Worm (Caenorhabditis elegans) whole organism, L1 larva: ENCODE measurements around the gene gem-1.

Experiments used
- C04F5.9 ChIP-seq: sonication (generic microtip); optimal IDR thresholded peaks from 2 replicates; lab custom pipeline; 2016; ENCODE audit warnings: missing genetic modification characterization, missing compliant biosample characterization
- C16A3.4 ChIP-seq: fragments of 150-350 bp; optimal IDR thresholded peaks from 2 replicates; lab custom pipeline; 2014; ENCODE audit warnings: missing biosample characterization, missing genetic modification characterization
- C34B4.2 ChIP-seq: sonication (generic microtip); optimal IDR thresholded peaks from 2 replicates; lab custom pipeline; 2017; ENCODE audit warnings: mild to moderate bottlenecking, missing genetic modification characterization, missing compliant biosample characterization
- F16B12.6 ChIP-seq: fragments of 150-350 bp; optimal IDR thresholded peaks from 2 replicates; lab custom pipeline; 2014; ENCODE audit warnings: missing biosample characterization, missing genetic modification characterization
- aha-1 ChIP-seq: fragments of 150-350 bp; optimal IDR thresholded peaks from 2 replicates; lab custom pipeline; 2014; ENCODE audit warnings: missing biosample characterization, missing genetic modification characterization
- ceh-82 ChIP-seq, 3 experiments: fragments of 150-350 bp in 1 of 3; sonication (generic microtip) in 2 of 3; optimal IDR thresholded peaks; 2 replicates each; lab custom pipeline; 2014 to 2017; ENCODE audit warnings: missing biosample characterization in 3 of 3, missing genetic modification characterization in 3 of 3
- ceh-88 ChIP-seq: fragments of 200-800 bp; sonication (Bioruptor generic); IDR thresholded peaks from 2 replicates; pipeline ENCODE4 v1.3.6; 2022; ENCODE audit warnings: missing genetic modification characterization, missing compliant biosample characterization
- ceh-90 ChIP-seq: sonication (generic microtip); optimal IDR thresholded peaks from 2 replicates; lab custom pipeline; 2016; ENCODE audit warnings: missing genetic modification characterization, missing compliant biosample characterization
- dpl-1 ChIP-seq, 3 experiments: fragments of 150-350 bp in 2 of 3; sonication (generic microtip) in 1 of 3; optimal IDR thresholded peaks; 2 replicates each; lab custom pipeline; 2014 to 2017; ENCODE audit warnings: missing biosample characterization in 3 of 3, missing genetic modification characterization in 3 of 3, missing genetic modification reagents in 3 of 3
- efl-1 ChIP-seq, 4 experiments: fragments of 150-350 bp; optimal IDR thresholded peaks in 3 of 4; peaks in 1 of 4; 1 replicate in 1 of 4; 2 replicates in 3 of 4; lab custom pipeline; 2014; ENCODE audit warnings: missing biosample characterization in 2 of 4, missing genetic modification characterization in 2 of 4, missing genetic modification reagents in 2 of 4
- egl-13 ChIP-seq: sonication (generic microtip); optimal IDR thresholded peaks from 2 replicates; lab custom pipeline; 2016; ENCODE audit warnings: missing genotype, missing genetic modification reagents, missing genetic modification characterization, missing compliant biosample characterization
- egl-27 ChIP-seq, 2 experiments: fragments of 150-350 bp in 1 of 2; sonication (generic microtip); optimal IDR thresholded peaks; 3 replicates each; lab custom pipeline; 2017 to 2018; ENCODE audit warnings: missing biosample characterization in 2 of 2, missing genetic modification characterization in 2 of 2, missing genetic modification reagents in 2 of 2
- elt-3 ChIP-seq, 6 experiments: fragments of 150-350 bp in 1 of 6; sonication (generic microtip); optimal IDR thresholded peaks; 2 replicates each; lab custom pipeline; 2017 to 2018; ENCODE audit warnings: missing biosample characterization in 6 of 6, missing genetic modification characterization in 6 of 6, inconsistent platforms in 1 of 6
- fkh-4 ChIP-seq: sonication (generic microtip); optimal IDR thresholded peaks from 2 replicates; lab custom pipeline; 2016; ENCODE audit warnings: missing compliant biosample characterization, missing genetic modification characterization, borderline replicate concordance
- grh-1 ChIP-seq: fragments of 200-800 bp; sonication (Bioruptor generic); IDR thresholded peaks from 2 replicates; pipeline ENCODE4 v1.3.6; 2022; ENCODE audit warnings: missing genetic modification reagents, missing genetic modification characterization, missing compliant biosample characterization
- irx-1 ChIP-seq: sonication (generic microtip); optimal IDR thresholded peaks from 2 replicates; lab custom pipeline; 2016; ENCODE audit warnings: missing genetic modification characterization, missing compliant biosample characterization
- isw-1 ChIP-seq: fragments of 200-800 bp; sonication (Bioruptor generic); IDR thresholded peaks from 2 replicates; pipeline ENCODE4 v1.3.6; 2022; ENCODE audit warnings: missing genetic modification characterization, missing compliant biosample characterization
- lin-14 ChIP-seq: fragments of 200-800 bp; sonication (Bioruptor generic); optimal IDR thresholded peaks from 2 replicates; lab custom pipeline; 2018; ENCODE audit warnings: mild to moderate bottlenecking, missing genetic modification characterization, moderate library complexity, missing compliant biosample characterization
- lin-15B ChIP-seq: fragments of 150-350 bp; sonication (generic microtip); optimal IDR thresholded peaks from 3 replicates; lab custom pipeline; 2014; ENCODE audit warnings: missing biosample characterization, missing genetic modification characterization
- lin-35 ChIP-seq, 2 experiments: fragments of 150-350 bp; optimal IDR thresholded peaks; 2 replicates each; lab custom pipeline; 2014; ENCODE audit warnings: missing biosample characterization in 2 of 2, missing genetic modification characterization in 2 of 2, missing genetic modification reagents in 2 of 2
- lin-39 ChIP-seq: fragments of 150-350 bp; optimal IDR thresholded peaks from 2 replicates; lab custom pipeline; 2014; ENCODE audit warnings: missing biosample characterization, missing genetic modification reagents, missing genetic modification characterization
- lsy-2 ChIP-seq, 2 experiments: fragments of 150-350 bp; optimal IDR thresholded peaks; 2 replicates each; lab custom pipeline; 2014; ENCODE audit warnings: missing biosample characterization in 2 of 2, missing genetic modification characterization in 2 of 2
- mef-2 ChIP-seq: fragments of 150-350 bp; optimal IDR thresholded peaks from 2 replicates; lab custom pipeline; 2014; ENCODE audit warnings: missing biosample characterization, missing genetic modification characterization
- nhr-11 ChIP-seq: fragments of 150-350 bp; optimal IDR thresholded peaks from 2 replicates; lab custom pipeline; 2014; ENCODE audit warnings: missing biosample characterization, missing genetic modification characterization
- nhr-20 ChIP-seq: sonication (generic microtip); optimal IDR thresholded peaks from 2 replicates; lab custom pipeline; 2016; ENCODE audit warnings: mild to moderate bottlenecking, missing genetic modification characterization, missing compliant biosample characterization
- nhr-28 ChIP-seq: fragments of 150-350 bp; optimal IDR thresholded peaks from 2 replicates; lab custom pipeline; 2014; ENCODE audit warnings: missing biosample characterization, missing genetic modification characterization
- nhr-71 ChIP-seq: sonication (generic microtip); optimal IDR thresholded peaks from 2 replicates; lab custom pipeline; 2016; ENCODE audit warnings: mild to moderate bottlenecking, missing genetic modification characterization, moderate library complexity, missing compliant biosample characterization
- nhr-90 ChIP-seq: sonication (generic microtip); optimal IDR thresholded peaks from 2 replicates; lab custom pipeline; 2016; ENCODE audit warnings: mild to moderate bottlenecking, missing genetic modification characterization, missing compliant biosample characterization; ENCODE audit not compliant: poor library complexity
- pag-3 ChIP-seq: sonication (generic microtip); optimal IDR thresholded peaks from 2 replicates; lab custom pipeline; 2017; ENCODE audit warnings: missing genetic modification characterization, mild to moderate bottlenecking, missing compliant biosample characterization, antibody characterized with exemption, borderline replicate concordance; ENCODE audit not compliant: insufficient read depth
- pax-3 ChIP-seq: fragments of 200-800 bp; sonication (Bioruptor generic); optimal IDR thresholded peaks from 2 replicates; lab custom pipeline; 2018; ENCODE audit warnings: mild to moderate bottlenecking, missing genetic modification characterization, moderate library complexity, missing compliant biosample characterization
- rnt-1 ChIP-seq: sonication (generic microtip); optimal IDR thresholded peaks from 2 replicates; lab custom pipeline; 2016; ENCODE audit warnings: mild to moderate bottlenecking, missing genetic modification characterization, moderate library complexity, missing compliant biosample characterization
- snpc-4 ChIP-seq: fragments of 150-350 bp; optimal IDR thresholded peaks from 2 replicates; lab custom pipeline; 2014; ENCODE audit warnings: missing biosample characterization, missing genetic modification characterization
- sox-4 ChIP-seq: sonication (generic microtip); optimal IDR thresholded peaks from 2 replicates; lab custom pipeline; 2016; ENCODE audit warnings: missing genetic modification characterization, missing compliant biosample characterization
- sptf-1 ChIP-seq: fragments of 150-350 bp; optimal IDR thresholded peaks from 2 replicates; lab custom pipeline; 2014; ENCODE audit warnings: missing biosample characterization, missing genetic modification characterization
- sup-37 ChIP-seq: fragments of 200-800 bp; sonication (Bioruptor generic); optimal IDR thresholded peaks from 2 replicates; lab custom pipeline; 2018; ENCODE audit warnings: mild to moderate bottlenecking, missing genetic modification characterization, missing compliant biosample characterization
- swsn-7 ChIP-seq: sonication (generic microtip); optimal IDR thresholded peaks from 2 replicates; lab custom pipeline; 2016; ENCODE audit warnings: missing genetic modification characterization, missing compliant biosample characterization
- tbx-2 ChIP-seq: sonication (generic microtip); optimal IDR thresholded peaks from 2 replicates; lab custom pipeline; 2016; ENCODE audit warnings: missing genetic modification characterization, missing compliant biosample characterization
- tlp-1 ChIP-seq: fragments of 150-350 bp; optimal IDR thresholded peaks from 2 replicates; lab custom pipeline; 2014; ENCODE audit warnings: missing biosample characterization, missing genetic modification characterization
- unc-62 ChIP-seq: fragments of 150-350 bp; optimal IDR thresholded peaks from 2 replicates; lab custom pipeline; 2014; ENCODE audit warnings: missing biosample characterization, missing genetic modification reagents, missing genetic modification characterization
- unc-86 ChIP-seq: sonication (generic microtip); optimal IDR thresholded peaks from 2 replicates; lab custom pipeline; 2016; ENCODE audit warnings: missing genetic modification characterization, missing compliant biosample characterization
- unc-98 ChIP-seq: fragments of 200-800 bp; sonication (Bioruptor generic); IDR thresholded peaks from 2 replicates; pipeline ENCODE4 v1.3.6; 2022; ENCODE audit warnings: missing genetic modification characterization, missing compliant biosample characterization
- zag-1 ChIP-seq: fragments of 150-350 bp; optimal IDR thresholded peaks from 2 replicates; lab custom pipeline; 2014; ENCODE audit warnings: missing biosample characterization, missing genetic modification characterization
- zip-4 ChIP-seq: fragments of 200-800 bp; sonication (Bioruptor generic); optimal IDR thresholded peaks from 2 replicates; lab custom pipeline; 2018; ENCODE audit warnings: mild to moderate bottlenecking, missing genetic modification characterization, moderate library complexity, missing compliant biosample characterization
- ztf-11 ChIP-seq, 2 experiments: sonication (generic microtip); optimal IDR thresholded peaks; 2 replicates each; lab custom pipeline; 2016 to 2017; ENCODE audit warnings: missing genetic modification characterization in 2 of 2, missing biosample characterization in 1 of 2, missing compliant biosample characterization in 1 of 2
- ztf-4 ChIP-seq: fragments of 150-350 bp; optimal IDR thresholded peaks from 2 replicates; lab custom pipeline; 2014; ENCODE audit warnings: missing biosample characterization, missing genetic modification characterization

gem-1 gene

DNA sequence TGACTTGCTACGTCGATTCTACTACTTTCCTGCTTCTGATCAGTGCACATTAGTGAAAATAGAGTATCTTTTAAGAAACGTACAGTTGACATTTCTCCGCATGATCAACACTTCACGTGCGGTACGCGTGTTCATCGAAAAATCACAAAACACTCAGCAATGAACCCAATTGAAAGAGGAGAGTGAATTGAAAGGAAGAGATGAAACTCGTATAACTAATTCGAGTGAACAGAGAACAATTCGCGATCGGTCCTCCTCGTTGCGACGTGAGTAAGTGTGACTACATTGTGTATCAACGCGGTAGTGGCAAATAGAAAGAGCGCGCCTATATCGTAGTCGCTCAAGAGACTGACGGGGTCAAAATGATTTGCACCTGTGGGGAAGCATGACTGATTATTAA, 23.3 kb downstream of the gem-1 start (continued):
- TF ChIP-seq unc-62 (GFP tag; lab: Kevin White, UChicago), result no peak
- TF ChIP-seq C34B4.2 (tag; lab: Kevin White, UChicago), result no peak
- no peak for TF ChIP-seq ceh-88 (GFP tag; lab: Robert Waterston, UW)
- no peak for TF ChIP-seq tlp-1 (tag; lab: Kevin White, UChicago)
- TF ChIP-seq ceh-82 (tag; optimal IDR thresholded peaks at IDR 0.05; lab: Kevin White, UChicago), result peak in 2 of 3 experiments; percentile 10 to 44
- peak; percentile 72 for TF ChIP-seq ztf-4 (tag; lab: Kevin White, UChicago)
- TF ChIP-seq egl-13 (tag; lab: Kevin White, UChicago), result no peak
- peak; percentile 46 for TF ChIP-seq rnt-1 (tag; lab: Kevin White, UChicago)
- no peak for TF ChIP-seq sptf-1 (tag; lab: Kevin White, UChicago)
- TF ChIP-seq irx-1, result peak; percentile 58
- no peak for TF ChIP-seq sox-4 (tag; lab: Kevin White, UChicago)
- peak; percentile 81 for TF ChIP-seq tbx-2
- no peak for TF ChIP-seq lin-15B (tag; lab: Kevin White, UChicago)
- no peak for TF ChIP-seq C04F5.9 (tag; lab: Kevin White, UChicago)
- TF ChIP-seq ztf-11 (tag; optimal IDR thresholded peaks at IDR 0.05; lab: Kevin White, UChicago), result no peak
- TF ChIP-seq mef-2 (tag; lab: Kevin White, UChicago), result peak; percentile 2
- TF ChIP-seq swsn-7 (tag; lab: Kevin White, UChicago), result peak; percentile 42
- TF ChIP-seq nhr-28, result no peak
- no peak for TF ChIP-seq zip-4 (GFP tag; lab: Kevin White, UChicago)
- no peak for TF ChIP-seq F16B12.6
- peak; percentile 99 for TF ChIP-seq nhr-20 (tag; lab: Kevin White, UChicago)
- TF ChIP-seq zag-1 (tag; lab: Kevin White, UChicago), result no peak
- TF ChIP-seq ceh-90, result no peak
- TF ChIP-seq grh-1 (GFP tag; lab: Robert Waterston, UW), result peak; percentile 77
- no peak for TF ChIP-seq snpc-4
- no peak for TF ChIP-seq isw-1 (GFP tag; lab: Robert Waterston, UW)
- TF ChIP-seq lin-35 (GFP tag; optimal IDR thresholded peaks at IDR 0.05; lab: Kevin White, UChicago), result peak in 1 of 2 experiments; percentile 84
- peak; percentile 92 for TF ChIP-seq nhr-71 (tag; lab: Kevin White, UChicago)
- TF ChIP-seq unc-86, result no peak
- peak; percentile 92 for TF ChIP-seq lin-14 (GFP tag; lab: Kevin White, UChicago)
- peak; percentile 75 for TF ChIP-seq C16A3.4 (tag; lab: Kevin White, UChicago)
- TF ChIP-seq pax-3, result no peak
- peak; percentile 36 to 79 for TF ChIP-seq lsy-2 (tag; optimal IDR thresholded peaks at IDR 0.05; lab: Kevin White, UChicago)
- TF ChIP-seq unc-98, result no peak
- TF ChIP-seq nhr-11 (tag; lab: Kevin White, UChicago), result peak; percentile 32
- TF ChIP-seq dpl-1 (GFP tag; optimal IDR thresholded peaks at IDR 0.05; lab: Kevin White, UChicago), result peak in 2 of 3 experiments; percentile 6 to 22
- peak in 5 of 6 experiments; percentile 33 to 92 (median 83) for TF ChIP-seq elt-3 (tag; optimal IDR thresholded peaks at IDR 0.05; lab: Kevin White, UChicago)
- no peak for TF ChIP-seq fkh-4 (tag; lab: Kevin White, UChicago)
- TF ChIP-seq lin-39 (tag; lab: Kevin White, UChicago), result no peak
- TF ChIP-seq sup-37 (GFP tag; lab: Kevin White, UChicago), result peak; percentile 48
- no peak for TF ChIP-seq pag-3
- TF ChIP-seq nhr-90 (tag; lab: Kevin White, UChicago), result peak; percentile 88
- TF ChIP-seq efl-1 (optimal IDR thresholded peaks at IDR 0.05; lab: Kevin White, UChicago), result peak in 1 of 2 experiments; percentile 9
- peak in 1 of 2 experiments; percentile 93 for TF ChIP-seq efl-1 (GFP tag; optimal IDR thresholded peaks at IDR 0.05 in 1 of 2; lab: Kevin White, UChicago)
- no peak for TF ChIP-seq aha-1 (tag; lab: Kevin White, UChicago)
- peak; percentile 55 to 77 for TF ChIP-seq egl-27 (tag; optimal IDR thresholded peaks at IDR 0.05; lab: Kevin White, UChicago)
